Fruit fly (Drosophila melanogaster) whole organism, embryonic: Measurements from ENCODE around the gene CG13250.

Experiments used
- Adf1 ChIP-seq: fragments of 200-800 bp; sonication (Bioruptor generic); IDR thresholded peaks from 2 replicates; pipeline ENCODE4 v1.3.6; 2022; ENCODE audit warnings: missing biosample characterization, missing genetic modification characterization
- Asciz ChIP-seq: fragments of 200-800 bp; sonication (Bioruptor generic); optimal IDR thresholded peaks from 2 replicates; lab custom pipeline; 2017; ENCODE audit warnings: missing biosample characterization, mild to moderate bottlenecking, missing genetic modification characterization, missing genetic modification reagents
- BEAF-32 ChIP-seq: fragments of 200-800 bp; sonication (Bioruptor generic); optimal IDR thresholded peaks from 3 replicates; lab custom pipeline; 2017; ENCODE audit warnings: missing biosample characterization, missing genetic modification characterization, mild to moderate bottlenecking, moderate library complexity, missing genetic modification reagents
- Bteb2 ChIP-seq: fragments of 200-800 bp; sonication (Bioruptor generic); optimal IDR thresholded peaks from 2 replicates; lab custom pipeline; 2016; ENCODE audit warnings: missing biosample characterization, missing genetic modification characterization
- CG13123 ChIP-seq: fragments of 200-800 bp; sonication (Bioruptor generic); optimal IDR thresholded peaks from 2 replicates; lab custom pipeline; 2016; ENCODE audit warnings: missing biosample characterization, missing genetic modification characterization
- CG13296 ChIP-seq: fragments of 200-800 bp; sonication (Bioruptor generic); optimal IDR thresholded peaks from 3 replicates; lab custom pipeline; 2018; ENCODE audit warnings: missing biosample characterization, mild to moderate bottlenecking, missing genetic modification characterization
- CG15696 ChIP-seq: fragments of 200-800 bp; sonication (Bioruptor generic); optimal IDR thresholded peaks from 2 replicates; lab custom pipeline; 2019; ENCODE audit warnings: missing biosample characterization, mild to moderate bottlenecking, missing genetic modification characterization, moderate library complexity
- CG17328 ChIP-seq: fragments of 200-800 bp; sonication (Bioruptor generic); IDR thresholded peaks from 2 replicates; pipeline ENCODE4 v1.3.6; 2022; ENCODE audit warnings: missing biosample characterization, missing genetic modification characterization
- CG17385 ChIP-seq: fragments of 200-800 bp; sonication (Bioruptor generic); optimal IDR thresholded peaks from 3 replicates; lab custom pipeline; 2018; ENCODE audit warnings: missing biosample characterization, mild to moderate bottlenecking, missing genetic modification characterization
- CG3726 ChIP-seq: fragments of 200-800 bp; sonication (Bioruptor generic); IDR thresholded peaks from 3 replicates; pipeline ENCODE4, ENCODE4 v1.3.6; 2022; ENCODE audit warnings: missing biosample characterization, missing genetic modification characterization
- CG7357 ChIP-seq: fragments of 200-800 bp; sonication (Bioruptor generic); IDR thresholded peaks from 3 replicates; pipeline ENCODE4 v1.3.6; 2022; ENCODE audit warnings: missing biosample characterization, missing genetic modification characterization
- CG7745 ChIP-seq: fragments of 200-800 bp; sonication (Bioruptor generic); optimal IDR thresholded peaks from 2 replicates; lab custom pipeline; 2018; ENCODE audit warnings: missing biosample characterization, mild to moderate bottlenecking, missing genetic modification characterization, moderate library complexity
- CG8281 ChIP-seq: fragments of 200-800 bp; sonication (Bioruptor generic); optimal IDR thresholded peaks from 2 replicates; lab custom pipeline; 2018; ENCODE audit warnings: missing biosample characterization, mild to moderate bottlenecking, missing genetic modification characterization, moderate library complexity
- CG8388 ChIP-seq: fragments of 200-800 bp; sonication (Bioruptor generic); optimal IDR thresholded peaks from 2 replicates; lab custom pipeline; 2019; ENCODE audit warnings: missing biosample characterization, mild to moderate bottlenecking, missing genetic modification characterization, moderate library complexity
- CG9727 ChIP-seq: fragments of 200-800 bp; sonication (Bioruptor generic); optimal IDR thresholded peaks from 3 replicates; lab custom pipeline; 2017; ENCODE audit warnings: missing biosample characterization, mild to moderate bottlenecking, missing genetic modification characterization
- Chrac-16 ChIP-seq: fragments of 200-800 bp; sonication (Bioruptor generic); optimal IDR thresholded peaks from 3 replicates; lab custom pipeline; 2016; ENCODE audit warnings: missing biosample characterization, missing genetic modification characterization
- Dek ChIP-seq: fragments of 200-800 bp; sonication (Bioruptor generic); optimal IDR thresholded peaks from 3 replicates; lab custom pipeline; 2019; ENCODE audit warnings: missing biosample characterization, mild to moderate bottlenecking, missing genetic modification characterization, moderate library complexity
- Dip3 ChIP-seq: fragments of 200-800 bp; sonication (Bioruptor generic); optimal IDR thresholded peaks from 3 replicates; lab custom pipeline; 2016; ENCODE audit warnings: missing biosample characterization, missing genetic modification characterization
- Dp ChIP-seq: fragments of 200-800 bp; sonication (Bioruptor generic); optimal IDR thresholded peaks from 2 replicates; lab custom pipeline; 2018; ENCODE audit warnings: missing biosample characterization, mild to moderate bottlenecking, missing genetic modification characterization, moderate library complexity
- E2f1 ChIP-seq: fragments of 200-800 bp; sonication (Bioruptor generic); IDR thresholded peaks from 2 replicates; pipeline ENCODE4 v1.3.6; 2022; ENCODE audit warnings: missing biosample characterization, missing genetic modification characterization
- Elba2 ChIP-seq: fragments of 200-800 bp; sonication (Bioruptor generic); optimal IDR thresholded peaks from 3 replicates; lab custom pipeline; 2016; ENCODE audit warnings: missing biosample characterization, missing genetic modification characterization
- Ets97D ChIP-seq: fragments of 200-800 bp; sonication (Bioruptor generic); optimal IDR thresholded peaks from 3 replicates; lab custom pipeline; 2016; ENCODE audit warnings: missing biosample characterization, missing genetic modification characterization
- Hmr ChIP-seq: fragments of 200-800 bp; sonication (Bioruptor generic); optimal IDR thresholded peaks from 3 replicates; lab custom pipeline; 2017; ENCODE audit warnings: mild to moderate bottlenecking, missing biosample characterization, missing genetic modification reagents, missing genetic modification characterization
- MESR4 ChIP-seq: fragments of 200-800 bp; sonication (Bioruptor generic); optimal IDR thresholded peaks from 2 replicates; lab custom pipeline; 2018; ENCODE audit warnings: missing biosample characterization, mild to moderate bottlenecking, missing genetic modification characterization, moderate library complexity
- Meics ChIP-seq: fragments of 200-800 bp; sonication (Bioruptor generic); optimal IDR thresholded peaks from 2 replicates; lab custom pipeline; 2017; ENCODE audit warnings: missing biosample characterization, mild to moderate bottlenecking, missing genetic modification characterization
- Nf-YB ChIP-seq: fragments of 200-800 bp; sonication (Bioruptor generic); optimal IDR thresholded peaks from 3 replicates; lab custom pipeline; 2019; ENCODE audit warnings: missing biosample characterization, mild to moderate bottlenecking, missing genetic modification characterization, moderate library complexity
- PHDP ChIP-seq: fragments of 200-800 bp; sonication (Bioruptor generic); optimal IDR thresholded peaks from 3 replicates; lab custom pipeline; 2018; ENCODE audit warnings: missing biosample characterization, mild to moderate bottlenecking, missing genetic modification characterization, moderate library complexity
- Side ChIP-seq: fragments of 200-800 bp; sonication (Bioruptor generic); optimal IDR thresholded peaks from 2 replicates; lab custom pipeline; 2016; ENCODE audit warnings: missing biosample characterization, missing genetic modification characterization
- Sry-β ChIP-seq: fragments of 200-800 bp; sonication (Bioruptor generic); optimal IDR thresholded peaks from 2 replicates; lab custom pipeline; 2018; ENCODE audit warnings: missing biosample characterization, mild to moderate bottlenecking, missing genetic modification characterization, moderate library complexity
- al ChIP-seq: fragments of 200-800 bp; sonication (Bioruptor generic); IDR thresholded peaks from 2 replicates; pipeline ENCODE4 v1.3.6; 2022; ENCODE audit warnings: missing biosample characterization, missing genetic modification characterization
- cas ChIP-seq: fragments of 200-800 bp; sonication (Bioruptor generic); IDR thresholded peaks from 2 replicates; pipeline ENCODE4 v1.3.6; 2022; ENCODE audit warnings: missing biosample characterization, missing genetic modification characterization
- chn ChIP-seq: fragments of 200-800 bp; sonication (Bioruptor generic); optimal IDR thresholded peaks from 2 replicates; lab custom pipeline; 2016; ENCODE audit warnings: missing biosample characterization, missing genetic modification characterization
- da ChIP-seq: fragments of 200-800 bp; sonication (Bioruptor generic); optimal IDR thresholded peaks from 2 replicates; lab custom pipeline; 2016; ENCODE audit warnings: missing biosample characterization, missing genetic modification characterization
- dpn ChIP-seq, 2 experiments: fragments of 200-800 bp; sonication (Bioruptor generic); optimal IDR thresholded peaks; 3 replicates each; lab custom pipeline; 2016; ENCODE audit warnings: missing biosample characterization in 2 of 2, missing genetic modification characterization in 2 of 2
- dysf ChIP-seq: fragments of 200-800 bp; sonication (Bioruptor generic); IDR thresholded peaks from 3 replicates; pipeline ENCODE4 v1.3.6; 2022; ENCODE audit warnings: missing biosample characterization, missing genetic modification characterization
- gce ChIP-seq: fragments of 200-800 bp; sonication (Bioruptor generic); IDR thresholded peaks from 3 replicates; pipeline ENCODE4 v1.3.6; 2022; ENCODE audit warnings: missing biosample characterization, missing genetic modification characterization
- gcm ChIP-seq: fragments of 200-800 bp; sonication (Bioruptor generic); optimal IDR thresholded peaks from 2 replicates; lab custom pipeline; 2019; ENCODE audit warnings: missing biosample characterization, mild to moderate bottlenecking, missing genetic modification characterization, moderate library complexity
- gsb-n ChIP-seq: fragments of 200-800 bp; sonication (Bioruptor generic); optimal IDR thresholded peaks from 3 replicates; lab custom pipeline; 2018; ENCODE audit warnings: missing biosample characterization, mild to moderate bottlenecking, missing genetic modification characterization
- insv ChIP-seq, 2 experiments: fragments of 200-800 bp; sonication (Bioruptor generic); optimal IDR thresholded peaks; 3 replicates each; lab custom pipeline; 2016 to 2018; ENCODE audit warnings: missing biosample characterization in 2 of 2, missing genetic modification characterization in 2 of 2
- kni ChIP-seq: fragments of 200-800 bp; sonication (Bioruptor generic); optimal IDR thresholded peaks from 3 replicates; lab custom pipeline; 2017; ENCODE audit warnings: mild to moderate bottlenecking, missing biosample characterization, missing genetic modification reagents, missing genetic modification characterization
- knrl ChIP-seq: fragments of 200-800 bp; sonication (Bioruptor generic); IDR thresholded peaks from 3 replicates; pipeline ENCODE4 v1.3.6; 2022; ENCODE audit warnings: missing biosample characterization, missing genetic modification characterization; ENCODE audit not compliant: partially characterized antibody
- rib ChIP-seq: fragments of 200-800 bp; sonication (Bioruptor generic); IDR thresholded peaks from 2 replicates; pipeline ENCODE4 v1.3.6; 2022; ENCODE audit warnings: missing biosample characterization, missing genetic modification characterization
- sc ChIP-seq, 3 experiments: fragments of >200 bp in 2 of 3; fragments of 200-800 bp in 1 of 3; sonication (Bioruptor generic) in 1 of 3; optimal IDR thresholded peaks; 2 replicates in 2 of 3; 3 replicates in 1 of 3; lab custom pipeline; 2017; ENCODE audit warnings: mild to moderate bottlenecking in 1 of 3, missing biosample characterization in 1 of 3, missing genetic modification characterization in 1 of 3, missing genetic modification reagents in 1 of 3
- sima ChIP-seq: fragments of 200-800 bp; sonication (Bioruptor generic); optimal IDR thresholded peaks from 2 replicates; lab custom pipeline; 2016; ENCODE audit warnings: missing biosample characterization, missing genetic modification characterization
- sisA ChIP-seq: fragments of 200-800 bp; sonication (Bioruptor generic); IDR thresholded peaks from 2 replicates; pipeline ENCODE4 v1.3.6; 2022; ENCODE audit warnings: missing biosample characterization, missing genetic modification characterization
- so ChIP-seq: fragments of 200-800 bp; sonication (Bioruptor generic); IDR thresholded peaks from 3 replicates; pipeline ENCODE4 v1.3.6; 2022; ENCODE audit warnings: missing biosample characterization, missing genetic modification characterization
- wek ChIP-seq: fragments of 200-800 bp; sonication (Bioruptor generic); optimal IDR thresholded peaks from 3 replicates; lab custom pipeline; 2018; ENCODE audit warnings: missing biosample characterization, mild to moderate bottlenecking, missing genetic modification characterization, moderate library complexity
- wor ChIP-seq: fragments of 200-800 bp; sonication (Bioruptor generic); IDR thresholded peaks from 2 replicates; pipeline ENCODE4 v1.3.6; 2022; ENCODE audit warnings: missing biosample characterization, missing genetic modification characterization

CG13250 gene

DNA sequence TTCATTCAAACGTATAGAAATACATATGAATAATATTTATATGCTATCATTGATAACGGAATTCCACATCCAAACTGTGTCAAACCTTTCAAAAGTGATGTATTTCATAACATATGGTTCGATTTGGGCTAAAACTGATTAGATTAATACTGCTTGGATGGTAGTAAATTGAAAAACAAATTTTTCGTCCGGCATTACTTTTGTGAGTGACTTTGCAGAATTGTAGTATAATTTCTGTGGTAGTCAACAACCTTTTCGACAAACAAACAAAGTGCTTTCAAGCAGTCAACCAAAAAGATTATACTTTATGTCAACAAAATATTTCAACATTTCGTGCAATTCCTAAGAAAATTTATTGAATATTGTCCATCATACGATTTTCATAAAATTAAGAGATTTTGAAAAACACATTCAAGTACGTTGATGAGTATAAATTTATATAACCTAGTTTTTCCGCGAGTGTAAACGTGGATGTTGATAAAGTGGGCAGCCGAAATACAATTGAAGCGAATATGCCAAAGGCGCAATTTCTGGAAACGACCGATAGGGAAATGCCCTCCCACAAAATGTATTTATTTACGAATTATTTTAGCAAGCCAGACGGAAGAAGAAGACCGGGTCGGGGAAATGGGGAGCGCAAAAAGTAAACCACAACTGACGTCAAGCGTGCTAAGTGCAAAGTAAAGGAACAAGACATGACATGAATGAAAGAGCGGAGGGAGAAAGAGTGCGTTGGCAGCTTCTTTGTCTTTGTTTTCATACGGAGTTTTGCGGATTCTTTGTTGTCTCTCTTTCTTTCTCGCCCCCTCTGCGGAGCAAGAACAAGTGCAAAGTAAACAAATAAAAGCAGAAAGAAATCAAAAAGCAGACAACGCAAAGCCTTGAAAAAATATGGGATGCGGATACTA is 15.4 kb upstream of the CG13250 start (continued):
- TF ChIP-seq CG17385 (peak; percentile 61), Chrac-16 (GFP tag; lab: Kevin White, UChicago) (peak; percentile 15), BEAF-32 (no peak), gce (no peak), cas (GFP tag; lab: Robert Waterston, UW) (no peak), al (no peak), gsb-n (tag; lab: Kevin White, UChicago) (no peak), Elba2 (GFP tag; lab: Kevin White, UChicago) (no peak), Sry-β (GFP tag; lab: Kevin White, UChicago) (no peak), Nf-YB (GFP tag; lab: Kevin White, UChicago) (no peak), CG9727 (GFP tag; lab: Kevin White, UChicago) (peak; percentile 13), sisA (GFP tag; lab: Robert Waterston, UW) (no peak), MESR4 (GFP tag; lab: Kevin White, UChicago) (no peak), dysf (0 out of 3 replicates have a peak, but pooled peaks have one; percentile 40), CG7745 (tag; lab: Kevin White, UChicago) (no peak), PHDP (tag; lab: Kevin White, UChicago) (peak; percentile 40), CG7357 (GFP tag; lab: Robert Waterston, UW) (no peak), Ets97D (GFP tag; lab: Kevin White, UChicago) (no peak), chn (GFP tag; lab: Kevin White, UChicago) (no peak), da (GFP tag; lab: Kevin White, UChicago) (no peak), knrl (GFP tag; lab: Robert Waterston, UW) (no peak), wor (GFP tag; lab: Robert Waterston, UW) (no peak), insv (GFP tag; optimal IDR thresholded peaks at IDR 0.05; lab: Kevin White, UChicago) (no peak), dpn (GFP tag; optimal IDR thresholded peaks at IDR 0.05; lab: Kevin White, UChicago) (peak in 1 of 2 experiments; percentile 5), CG3726 (no peak), Dip3 (GFP tag; lab: Kevin White, UChicago) (peak; percentile 24), wek (GFP tag; lab: Kevin White, UChicago) (no peak), CG15696 (no peak), Dek (tag; lab: Kevin White, UChicago) (peak; percentile 42), CG13123 (no peak), CG8388 (GFP tag; lab: Kevin White, UChicago) (no peak), Side (GFP tag; lab: Kevin White, UChicago) (peak; percentile 17), rib (GFP tag; lab: Robert Waterston, UW) (no peak), sima (GFP tag; lab: Kevin White, UChicago) (no peak), E2f1 (no peak), sc (optimal IDR thresholded peaks at IDR 0.05; lab: Kevin White, UChicago) (no peak), sc (GFP tag; optimal IDR thresholded peaks at IDR 0.05; lab: Kevin White, UChicago) (no peak), gcm (GFP tag; lab: Kevin White, UChicago) (no peak), so (peak; percentile 37; the same call in 1 of the 3 replicates), kni (no peak), CG8281 (tag; lab: Kevin White, UChicago) (no peak), CG13296 (GFP tag; lab: Kevin White, UChicago) (no peak), Bteb2 (GFP tag; lab: Kevin White, UChicago) (no peak), Hmr (GFP tag; lab: Kevin White, UChicago) (peak; percentile 30), Dp (no peak), Adf1 (GFP tag; lab: Robert Waterston, UW) (no peak), CG17328 (GFP tag; lab: Robert Waterston, UW) (0 out of 2 replicates have a peak, but pooled peaks have one; percentile 29), Meics (GFP tag; lab: Kevin White, UChicago) (peak; percentile 45), Asciz (no peak)
